Fruit fly (Drosophila melanogaster) whole organism, embryonic: Measurements from ENCODE around the gene CG32573.

Source experiments
- B-H2 ChIP-seq: fragments of 200-800 bp; sonication (Bioruptor generic); optimal IDR thresholded peaks from 2 replicates; lab custom pipeline; 2018; ENCODE audit warnings: missing biosample characterization, mild to moderate bottlenecking, missing genetic modification characterization
- BEAF-32 ChIP-seq: fragments of 200-800 bp; sonication (Bioruptor generic); optimal IDR thresholded peaks from 3 replicates; lab custom pipeline; 2017; ENCODE audit warnings: missing biosample characterization, missing genetic modification characterization, mild to moderate bottlenecking, moderate library complexity, missing genetic modification reagents
- CG11247 ChIP-seq: fragments of 200-800 bp; sonication (Bioruptor generic); IDR thresholded peaks from 2 replicates; pipeline ENCODE4 v1.3.6; 2022; ENCODE audit warnings: missing biosample characterization, missing genetic modification characterization
- CG11560 ChIP-seq: fragments of 200-800 bp; sonication (Bioruptor generic); IDR thresholded peaks from 3 replicates; pipeline ENCODE4 v1.3.6; 2022; ENCODE audit warnings: missing biosample characterization, missing genetic modification characterization
- CG11723 ChIP-seq: fragments of 200-800 bp; sonication (Bioruptor generic); optimal IDR thresholded peaks from 2 replicates; lab custom pipeline; 2017; ENCODE audit warnings: missing biosample characterization, mild to moderate bottlenecking, missing genetic modification characterization
- CG1233 ChIP-seq: fragments of 200-800 bp; sonication (Bioruptor generic); optimal IDR thresholded peaks from 4 replicates; lab custom pipeline; 2018; ENCODE audit warnings: missing biosample characterization, mild to moderate bottlenecking, missing genetic modification characterization
- CG12744 ChIP-seq: fragments of 200-800 bp; sonication (Bioruptor generic); optimal IDR thresholded peaks from 2 replicates; lab custom pipeline; 2016; ENCODE audit warnings: missing biosample characterization, missing genetic modification characterization
- CG2875 ChIP-seq: fragments of 200-800 bp; sonication (Bioruptor generic); optimal IDR thresholded peaks from 2 replicates; lab custom pipeline; 2017; ENCODE audit warnings: missing biosample characterization, mild to moderate bottlenecking, missing genetic modification characterization, missing genetic modification reagents
- CG30431 ChIP-seq: fragments of 200-800 bp; sonication (Bioruptor generic); optimal IDR thresholded peaks from 2 replicates; lab custom pipeline; 2017; ENCODE audit warnings: missing biosample characterization, missing genetic modification characterization
- CG33213 ChIP-seq: fragments of 200-800 bp; sonication (Bioruptor generic); optimal IDR thresholded peaks from 3 replicates; lab custom pipeline; 2016; ENCODE audit warnings: missing biosample characterization, missing genetic modification characterization
- CG3995 ChIP-seq: fragments of 200-800 bp; sonication (Bioruptor generic); optimal IDR thresholded peaks from 3 replicates; lab custom pipeline; 2016; ENCODE audit warnings: missing biosample characterization, missing genetic modification characterization
- CG42726 ChIP-seq: fragments of 200-800 bp; sonication (Bioruptor generic); IDR thresholded peaks from 2 replicates; pipeline ENCODE4 v1.3.6; 2022; ENCODE audit warnings: missing biosample characterization, missing genetic modification characterization; ENCODE audit not compliant: partially characterized antibody
- CG4404 ChIP-seq: fragments of 200-800 bp; sonication (Bioruptor generic); IDR thresholded peaks from 2 replicates; pipeline ENCODE4 v1.3.6; 2022; ENCODE audit warnings: missing biosample characterization, missing genetic modification characterization
- CG4730 ChIP-seq: fragments of 200-800 bp; sonication (Bioruptor generic); IDR thresholded peaks from 2 replicates; pipeline ENCODE4 v1.3.6; 2022; ENCODE audit warnings: missing biosample characterization, missing genetic modification characterization
- CG7372 ChIP-seq: fragments of 200-800 bp; sonication (Bioruptor generic); IDR thresholded peaks from 2 replicates; pipeline ENCODE4 v1.3.6; 2022; ENCODE audit warnings: missing biosample characterization, missing genetic modification characterization
- CG7839 ChIP-seq: fragments of 200-800 bp; sonication (Bioruptor generic); optimal IDR thresholded peaks from 3 replicates; lab custom pipeline; 2018; ENCODE audit warnings: missing biosample characterization, mild to moderate bottlenecking, missing genetic modification characterization, moderate library complexity
- CG8281 ChIP-seq: fragments of 200-800 bp; sonication (Bioruptor generic); optimal IDR thresholded peaks from 2 replicates; lab custom pipeline; 2018; ENCODE audit warnings: missing biosample characterization, mild to moderate bottlenecking, missing genetic modification characterization, moderate library complexity
- CG9215 ChIP-seq: fragments of 200-800 bp; sonication (Bioruptor generic); IDR thresholded peaks from 2 replicates; pipeline ENCODE4 v1.3.6; 2022; ENCODE audit warnings: missing biosample characterization, missing genetic modification characterization
- CG9876 ChIP-seq: fragments of 200-800 bp; sonication (Bioruptor generic); optimal IDR thresholded peaks from 2 replicates; lab custom pipeline; 2016; ENCODE audit warnings: missing biosample characterization, missing genetic modification characterization
- CHES-1-like ChIP-seq: fragments of 200-800 bp; sonication (Bioruptor generic); optimal IDR thresholded peaks from 2 replicates; lab custom pipeline; 2016; ENCODE audit warnings: missing biosample characterization, missing genetic modification characterization
- Dbx ChIP-seq: fragments of 200-800 bp; sonication (Bioruptor generic); IDR thresholded peaks from 3 replicates; pipeline ENCODE4 v1.3.6; 2022; ENCODE audit warnings: missing biosample characterization, missing genetic modification characterization
- Drgx ChIP-seq: fragments of 200-800 bp; sonication (Bioruptor generic); IDR thresholded peaks from 2 replicates; pipeline ENCODE4 v1.3.6; 2022; ENCODE audit warnings: missing biosample characterization, missing genetic modification characterization
- Ets65A ChIP-seq: fragments of 200-800 bp; sonication (Bioruptor generic); peaks from one replicate; lab custom pipeline; 2016; ENCODE audit warnings: missing biosample characterization, missing genetic modification characterization
- Fer3 ChIP-seq: fragments of 200-800 bp; sonication (Bioruptor generic); optimal IDR thresholded peaks from 2 replicates; lab custom pipeline; 2018; ENCODE audit warnings: missing biosample characterization, mild to moderate bottlenecking, missing genetic modification characterization, moderate library complexity
- MBD-R2 ChIP-seq: fragments of 200-800 bp; sonication (Bioruptor generic); IDR thresholded peaks from 2 replicates; pipeline ENCODE4 v1.3.6; 2022; ENCODE audit warnings: missing biosample characterization, missing genetic modification characterization
- Oaz ChIP-seq: fragments of 200-800 bp; sonication (Bioruptor generic); IDR thresholded peaks from 2 replicates; pipeline ENCODE4 v1.3.6; 2022; ENCODE audit warnings: missing biosample characterization, missing genetic modification characterization
- Opbp ChIP-seq: fragments of 200-800 bp; sonication (Bioruptor generic); IDR thresholded peaks from 3 replicates; pipeline ENCODE4 v1.3.6; 2022; ENCODE audit warnings: missing biosample characterization, missing genetic modification characterization; ENCODE audit not compliant: partially characterized antibody
- Rx ChIP-seq: fragments of 200-800 bp; sonication (Bioruptor generic); IDR thresholded peaks from 2 replicates; pipeline ENCODE4 v1.3.6; 2022; ENCODE audit warnings: missing biosample characterization, missing genetic modification characterization
- Side ChIP-seq: fragments of 200-800 bp; sonication (Bioruptor generic); optimal IDR thresholded peaks from 2 replicates; lab custom pipeline; 2016; ENCODE audit warnings: missing biosample characterization, missing genetic modification characterization
- Six4 ChIP-seq: fragments of 200-800 bp; sonication (Bioruptor generic); optimal IDR thresholded peaks from 2 replicates; lab custom pipeline; 2016; ENCODE audit warnings: missing biosample characterization, missing genetic modification characterization
- Spps ChIP-seq: fragments of 200-800 bp; sonication (Bioruptor generic); optimal IDR thresholded peaks from 2 replicates; lab custom pipeline; 2018; ENCODE audit warnings: missing biosample characterization, mild to moderate bottlenecking, missing genetic modification characterization
- Sry-δ ChIP-seq: fragments of 200-800 bp; sonication (Bioruptor generic); optimal IDR thresholded peaks from 2 replicates; lab custom pipeline; 2016; ENCODE audit warnings: missing biosample characterization, missing genetic modification characterization
- aop ChIP-seq: fragments of 200-800 bp; sonication (Bioruptor generic); IDR thresholded peaks from 2 replicates; pipeline ENCODE4 v1.3.6; 2022; ENCODE audit warnings: missing biosample characterization, missing genetic modification characterization
- ap ChIP-seq: fragments of 200-800 bp; sonication (Bioruptor generic); IDR thresholded peaks from 2 replicates; pipeline ENCODE4 v1.3.6; 2022; ENCODE audit warnings: missing biosample characterization, missing genetic modification characterization
- ase ChIP-seq: fragments of 200-800 bp; sonication (Bioruptor generic); IDR thresholded peaks from 3 replicates; pipeline ENCODE4 v1.3.6; 2022; ENCODE audit warnings: missing biosample characterization, missing genetic modification characterization
- ash1 ChIP-seq: fragments of 200-800 bp; sonication (Bioruptor generic); optimal IDR thresholded peaks from 2 replicates; lab custom pipeline; 2018; ENCODE audit warnings: missing biosample characterization, mild to moderate bottlenecking, missing genetic modification characterization
- cas ChIP-seq: fragments of 200-800 bp; sonication (Bioruptor generic); IDR thresholded peaks from 2 replicates; pipeline ENCODE4 v1.3.6; 2022; ENCODE audit warnings: missing biosample characterization, missing genetic modification characterization
- chn ChIP-seq: fragments of 200-800 bp; sonication (Bioruptor generic); optimal IDR thresholded peaks from 2 replicates; lab custom pipeline; 2016; ENCODE audit warnings: missing biosample characterization, missing genetic modification characterization
- dan ChIP-seq: fragments of 200-800 bp; sonication (Bioruptor generic); IDR thresholded peaks from 2 replicates; pipeline ENCODE4 v1.3.6; 2022; ENCODE audit warnings: missing biosample characterization, missing genetic modification characterization
- fd96Cb ChIP-seq: fragments of 200-800 bp; sonication (Bioruptor generic); optimal IDR thresholded peaks from 2 replicates; lab custom pipeline; 2018; ENCODE audit warnings: missing biosample characterization, mild to moderate bottlenecking, missing genetic modification characterization, moderate library complexity
- gro ChIP-seq: fragments of 200-800 bp; sonication (Bioruptor generic); optimal IDR thresholded peaks from 2 replicates; lab custom pipeline; 2016; ENCODE audit warnings: missing biosample characterization, missing genetic modification characterization
- insv ChIP-seq, 2 experiments: fragments of 200-800 bp; sonication (Bioruptor generic); optimal IDR thresholded peaks; 3 replicates each; lab custom pipeline; 2016 to 2018; ENCODE audit warnings: missing biosample characterization in 2 of 2, missing genetic modification characterization in 2 of 2
- inv ChIP-seq: fragments of 200-800 bp; sonication (Bioruptor generic); IDR thresholded peaks from 2 replicates; pipeline ENCODE4 v1.3.6; 2022; ENCODE audit warnings: missing biosample characterization, missing genetic modification characterization; ENCODE audit not compliant: partially characterized antibody
- kah ChIP-seq: fragments of 200-800 bp; sonication (Bioruptor generic); optimal IDR thresholded peaks from 2 replicates; lab custom pipeline; 2018; ENCODE audit warnings: missing biosample characterization, mild to moderate bottlenecking, missing genetic modification characterization
- pan ChIP-seq, 4 experiments: fragments of >200 bp in 3 of 4; fragments of 200-800 bp in 1 of 4; sonication (Bioruptor generic) in 1 of 4; optimal IDR thresholded peaks in 3 of 4; IDR thresholded peaks in 1 of 4; 2 replicates each; pipeline versions ENCODE4 v1.3.6 to Lab custom; 2017 to 2022; ENCODE audit warnings: missing biosample characterization in 2 of 4, missing genetic modification characterization in 2 of 4, mixed read lengths in 1 of 4
- peb ChIP-seq: fragments of 200-800 bp; sonication (Bioruptor generic); IDR thresholded peaks from 2 replicates; pipeline ENCODE4 v1.3.6; 2022; ENCODE audit warnings: missing biosample characterization, missing genetic modification characterization
- rib ChIP-seq: fragments of 200-800 bp; sonication (Bioruptor generic); IDR thresholded peaks from 2 replicates; pipeline ENCODE4 v1.3.6; 2022; ENCODE audit warnings: missing biosample characterization, missing genetic modification characterization
- row ChIP-seq: fragments of 200-800 bp; sonication (Bioruptor generic); IDR thresholded peaks from 3 replicates; pipeline ENCODE4 v1.3.6; 2022; ENCODE audit warnings: missing biosample characterization, missing genetic modification characterization
- sc ChIP-seq, 3 experiments: fragments of >200 bp in 2 of 3; fragments of 200-800 bp in 1 of 3; sonication (Bioruptor generic) in 1 of 3; optimal IDR thresholded peaks; 2 replicates in 2 of 3; 3 replicates in 1 of 3; lab custom pipeline; 2017; ENCODE audit warnings: mild to moderate bottlenecking in 1 of 3, missing biosample characterization in 1 of 3, missing genetic modification characterization in 1 of 3, missing genetic modification reagents in 1 of 3
- sens ChIP-seq: fragments of 200-800 bp; sonication (Bioruptor generic); peaks from one replicate; lab custom pipeline; 2016; ENCODE audit warnings: missing biosample characterization, missing genetic modification characterization
- slp2 ChIP-seq: fragments of 200-800 bp; sonication (Bioruptor generic); optimal IDR thresholded peaks from 2 replicates; lab custom pipeline; 2016; ENCODE audit warnings: missing biosample characterization, missing genetic modification characterization
- tgo ChIP-seq: fragments of 200-800 bp; sonication (Bioruptor generic); IDR thresholded peaks from 3 replicates; pipeline ENCODE4 v1.3.6; 2022; ENCODE audit warnings: missing biosample characterization, missing genetic modification characterization

Gene CG32573

DNA sequence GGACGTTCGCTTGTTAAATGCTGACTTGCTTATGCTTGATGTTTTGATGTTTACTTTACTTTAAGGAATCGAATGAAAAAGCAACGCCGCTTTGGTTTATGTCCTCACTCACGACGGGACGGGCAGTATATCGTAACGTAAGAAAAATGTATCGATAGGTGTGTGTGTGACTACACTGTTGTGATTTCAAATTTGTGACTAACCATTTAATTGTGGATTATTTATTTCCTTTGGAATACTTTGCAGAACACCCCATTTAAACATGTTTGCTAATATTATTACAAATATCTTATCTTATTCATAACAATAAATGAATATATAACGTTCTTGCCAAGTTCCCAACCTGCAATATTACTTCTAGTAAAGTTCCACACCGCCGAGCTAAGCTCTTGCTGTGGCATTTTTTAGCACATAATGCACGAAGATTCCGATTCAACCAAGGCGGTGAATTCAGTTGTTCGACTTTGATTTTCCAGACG lies 3.8 kb downstream of the CG32573 start, which contains the start of the genes Nemp and r (continued):
- TF ChIP-seq tgo (GFP tag; lab: Robert Waterston, UW) (no peak), CG30431 (GFP tag; lab: Kevin White, UChicago) (no peak), CHES-1-like (GFP tag; lab: Kevin White, UChicago) (no peak), Six4 (GFP tag; lab: Kevin White, UChicago) (no peak), MBD-R2 (GFP tag; lab: Robert Waterston, UW) (peak; percentile 55; the same call in 1 of the 2 replicates), CG3995 (GFP tag; lab: Kevin White, UChicago) (peak; percentile 95), row (GFP tag; lab: Robert Waterston, UW) (0 out of 3 replicates have a peak, but pooled peaks have one; percentile 12), CG7839 (tag; lab: Kevin White, UChicago) (no peak), Dbx (GFP tag; lab: Robert Waterston, UW) (no peak), insv (GFP tag; optimal IDR thresholded peaks at IDR 0.05; lab: Kevin White, UChicago) (no peak), Opbp (GFP tag; lab: Robert Waterston, UW) (peak; percentile 65; the same call in 1 of the 3 replicates), CG11560 (tag; lab: Robert Waterston, UW) (peak; percentile 91), CG7372 (GFP tag; lab: Robert Waterston, UW) (no peak), slp2 (no peak), inv (GFP tag; lab: Robert Waterston, UW) (peak; percentile 68), CG11247 (GFP tag; lab: Robert Waterston, UW) (no peak), ase (GFP tag; lab: Robert Waterston, UW) (no peak), Oaz (no peak), CG2875 (GFP tag; lab: Kevin White, UChicago) (no peak), chn (GFP tag; lab: Kevin White, UChicago) (no peak), pan (optimal IDR thresholded peaks at IDR 0.05; lab: Kevin White, UChicago) (no peak), pan (GFP tag; optimal IDR thresholded peaks at IDR 0.05 in 1 of 2, IDR thresholded peaks at IDR 0.05 in 1 of 2) (no peak), CG1233 (GFP tag; lab: Kevin White, UChicago) (no peak), CG11723 (no peak), fd96Cb (tag; lab: Kevin White, UChicago) (no peak), gro (no peak), dan (GFP tag; lab: Robert Waterston, UW) (no peak), CG9876 (GFP tag; lab: Kevin White, UChicago) (no peak), CG4730 (GFP tag; lab: Robert Waterston, UW) (no peak), sc (optimal IDR thresholded peaks at IDR 0.05; lab: Kevin White, UChicago) (no peak), sc (GFP tag; optimal IDR thresholded peaks at IDR 0.05; lab: Kevin White, UChicago) (no peak), peb (no peak), Fer3 (tag; lab: Kevin White, UChicago) (no peak), ash1 (GFP tag; lab: Kevin White, UChicago) (no peak), cas (no peak), rib (GFP tag; lab: Robert Waterston, UW) (no peak), kah (GFP tag; lab: Kevin White, UChicago) (no peak), Rx (GFP tag; lab: Robert Waterston, UW) (no peak), ap (GFP tag; lab: Robert Waterston, UW) (no peak), CG4404 (GFP tag; lab: Robert Waterston, UW) (no peak), Sry-δ (GFP tag; lab: Kevin White, UChicago) (peak; percentile 65), BEAF-32 (GFP tag; lab: Kevin White, UChicago) (peak; percentile 89), CG9215 (no peak), CG12744 (GFP tag; lab: Kevin White, UChicago) (no peak), CG42726 (GFP tag; lab: Robert Waterston, UW) (no peak), B-H2 (GFP tag; lab: Kevin White, UChicago) (no peak), Ets65A (no peak), aop (GFP tag; lab: Robert Waterston, UW) (no peak), Side (no peak), CG8281 (tag; lab: Kevin White, UChicago) (no peak), Spps (tag; lab: Kevin White, UChicago) (no peak), Drgx (GFP tag; lab: Robert Waterston, UW) (no peak), CG33213 (GFP tag; lab: Kevin White, UChicago) (no peak), sens (peak; percentile 54)
